Worm (Caenorhabditis elegans) whole organism, L4 larva: ENCODE results near the gene ins-2.
A peak's percentile ranks its signal among the peaks of the same experiment; 100 is the strongest.

Source experiments
- F10B5.3 ChIP-seq: sonication (generic microtip); optimal IDR thresholded peaks from 2 replicates; lab custom pipeline; 2016; ENCODE audit warnings: mild to moderate bottlenecking, missing genetic modification characterization, missing compliant biosample characterization
- F37D6.2 ChIP-seq: sonication (generic microtip); optimal IDR thresholded peaks from 2 replicates; lab custom pipeline; 2016; ENCODE audit warnings: mild to moderate bottlenecking, missing genetic modification characterization, missing compliant biosample characterization
- F44E2.7 ChIP-seq: fragments of 200-800 bp; sonication (Bioruptor generic); IDR thresholded peaks from 2 replicates; pipeline ENCODE4 v2.1.2; 2022; ENCODE audit warnings: missing genetic modification characterization, missing compliant biosample characterization
- F49E8.2 ChIP-seq: sonication (generic microtip); optimal IDR thresholded peaks from 2 replicates; lab custom pipeline; 2016; ENCODE audit warnings: missing compliant biosample characterization, mild to moderate bottlenecking, missing genetic modification characterization, borderline replicate concordance
- T26A8.4 ChIP-seq: fragments of 200-800 bp; sonication (Bioruptor generic); IDR thresholded peaks from 2 replicates; pipeline ENCODE4 v1.3.6; 2022; ENCODE audit warnings: missing genetic modification characterization, missing compliant biosample characterization
- Y5F2A.4 ChIP-seq: fragments of 200-800 bp; sonication (Bioruptor generic); optimal IDR thresholded peaks from 2 replicates; lab custom pipeline; 2018; ENCODE audit warnings: mild to moderate bottlenecking, missing genetic modification characterization, missing compliant biosample characterization
- aha-1 ChIP-seq: fragments of 150-350 bp; peaks from one replicate; lab custom pipeline; 2014; ENCODE audit warnings: missing biosample characterization, missing genetic modification characterization
- ama-1 ChIP-seq: fragments of 150-350 bp; optimal IDR thresholded peaks from 2 replicates; lab custom pipeline; 2014; ENCODE audit warnings: inconsistent platforms, mixed read lengths
- arid-1 ChIP-seq: fragments of 200-800 bp; sonication (Bioruptor generic); conservative IDR thresholded peaks from 2 replicates; pipeline ENCODE4 v1.3.6; 2022; ENCODE audit warnings: missing genetic modification reagents, missing genetic modification characterization, missing compliant biosample characterization
- attf-4 ChIP-seq: sonication (generic microtip); optimal IDR thresholded peaks from 3 replicates; lab custom pipeline; 2017; ENCODE audit warnings: missing biosample characterization, missing genetic modification characterization
- ceh-20 ChIP-seq: fragments of 200-800 bp; sonication (Bioruptor generic); IDR thresholded peaks from 2 replicates; pipeline ENCODE4 v1.3.6; 2022; ENCODE audit warnings: missing genetic modification reagents, missing genetic modification characterization, missing compliant biosample characterization
- ceh-28 ChIP-seq: fragments of 150-350 bp; optimal IDR thresholded peaks from 2 replicates; lab custom pipeline; 2014; ENCODE audit warnings: missing biosample characterization, missing genetic modification reagents, missing genetic modification characterization
- ceh-44 ChIP-seq: fragments of 200-800 bp; sonication (Bioruptor generic); IDR thresholded peaks from 2 replicates; pipeline ENCODE4 v1.3.6; 2022; ENCODE audit warnings: missing genetic modification reagents, missing genetic modification characterization, missing compliant biosample characterization
- ceh-62 ChIP-seq: sonication (generic microtip); optimal IDR thresholded peaks from 2 replicates; lab custom pipeline; 2017; ENCODE audit warnings: missing biosample characterization, missing genetic modification characterization
- ctbp-1 ChIP-seq: fragments of 200-800 bp; sonication (Bioruptor generic); IDR thresholded peaks from 2 replicates; pipeline ENCODE4 v1.3.6; 2022; ENCODE audit warnings: missing genetic modification reagents, missing genetic modification characterization, missing compliant biosample characterization
- daf-12 ChIP-seq: fragments of 150-350 bp; optimal IDR thresholded peaks from 2 replicates; lab custom pipeline; 2014; ENCODE audit warnings: missing biosample characterization, missing genetic modification reagents, missing genetic modification characterization
- daf-16 ChIP-seq, 3 experiments: sonication (generic microtip); optimal IDR thresholded peaks; 2 replicates each; lab custom pipeline; 2016 to 2017; ENCODE audit warnings: missing genetic modification characterization in 3 of 3, missing genetic modification reagents in 3 of 3, mild to moderate bottlenecking in 2 of 3, missing compliant biosample characterization in 2 of 3, missing biosample characterization in 1 of 3, moderate library complexity in 1 of 3
- dmd-8 ChIP-seq: fragments of 200-800 bp; sonication (Bioruptor generic); IDR thresholded peaks from 2 replicates; pipeline ENCODE4 v1.3.6; 2022; ENCODE audit warnings: missing genetic modification characterization, missing compliant biosample characterization
- dmd-9 ChIP-seq: fragments of 200-800 bp; sonication (Bioruptor generic); IDR thresholded peaks from 2 replicates; pipeline ENCODE4 v1.3.6; 2022; ENCODE audit warnings: missing genetic modification reagents, missing genetic modification characterization, missing compliant biosample characterization
- dpl-1 ChIP-seq: fragments of 150-350 bp; optimal IDR thresholded peaks from 2 replicates; lab custom pipeline; 2014; ENCODE audit warnings: missing biosample characterization, missing genetic modification reagents, missing genetic modification characterization
- fkh-10 ChIP-seq: fragments of 150-350 bp; optimal IDR thresholded peaks from 2 replicates; lab custom pipeline; 2014; ENCODE audit warnings: missing biosample characterization, missing genetic modification reagents, missing genetic modification characterization
- hlh-30 ChIP-seq: sonication (generic microtip); optimal IDR thresholded peaks from 2 replicates; lab custom pipeline; 2017; ENCODE audit warnings: antibody characterized with exemption, mild to moderate bottlenecking, missing genetic modification characterization, missing compliant biosample characterization; ENCODE audit not compliant: insufficient read depth
- hmg-1.1 ChIP-seq: fragments of 200-800 bp; sonication (Bioruptor generic); IDR thresholded peaks from 2 replicates; pipeline ENCODE4 v1.3.6; 2022; ENCODE audit warnings: missing genetic modification reagents, missing genetic modification characterization, missing compliant biosample characterization
- jun-1 ChIP-seq: fragments of 150-350 bp; optimal IDR thresholded peaks from 2 replicates; lab custom pipeline; 2014; ENCODE audit warnings: missing biosample characterization, missing genetic modification reagents, missing genetic modification characterization
- lin-38 ChIP-seq: fragments of 200-800 bp; sonication (Bioruptor generic); IDR thresholded peaks from 2 replicates; pipeline ENCODE4 v1.3.6; 2022; ENCODE audit warnings: missing genetic modification reagents, missing genetic modification characterization, missing compliant biosample characterization
- lir-3 ChIP-seq: sonication (generic microtip); optimal IDR thresholded peaks from 2 replicates; lab custom pipeline; 2016; ENCODE audit warnings: mild to moderate bottlenecking, missing genetic modification characterization, missing compliant biosample characterization
- madf-9 ChIP-seq: fragments of 200-800 bp; sonication (Bioruptor generic); conservative IDR thresholded peaks from 2 replicates; pipeline ENCODE4 v1.3.6; 2022; ENCODE audit warnings: missing genetic modification reagents, missing genetic modification characterization, missing compliant biosample characterization
- mdl-1 ChIP-seq, 2 experiments: fragments of 150-350 bp in 1 of 2; sonication (generic microtip) in 1 of 2; optimal IDR thresholded peaks; 2 replicates each; lab custom pipeline; 2014 to 2017; ENCODE audit warnings: missing biosample characterization in 2 of 2, missing genetic modification characterization in 2 of 2
- mep-1 ChIP-seq: fragments of 150-350 bp; sonication (generic microtip); optimal IDR thresholded peaks from 3 replicates; lab custom pipeline; 2014; ENCODE audit warnings: missing biosample characterization, missing genetic modification characterization
- mes-2 ChIP-seq: sonication (generic microtip); optimal IDR thresholded peaks from 2 replicates; lab custom pipeline; 2016; ENCODE audit warnings: missing genotype, mild to moderate bottlenecking, missing genetic modification characterization, missing compliant biosample characterization; ENCODE audit not compliant: poor library complexity, severe bottlenecking
- mxl-3 ChIP-seq: fragments of 200-800 bp; sonication (Bioruptor generic); optimal IDR thresholded peaks from 2 replicates; lab custom pipeline; 2018; ENCODE audit warnings: mild to moderate bottlenecking, missing genetic modification characterization, missing compliant biosample characterization
- nhr-102 ChIP-seq: sonication (generic microtip); optimal IDR thresholded peaks from 2 replicates; lab custom pipeline; 2016; ENCODE audit warnings: mild to moderate bottlenecking, missing genetic modification characterization, moderate library complexity, missing compliant biosample characterization
- nhr-28 ChIP-seq: fragments of 150-350 bp; optimal IDR thresholded peaks from 2 replicates; lab custom pipeline; 2014; ENCODE audit warnings: missing biosample characterization, missing genetic modification characterization
- nhr-48 ChIP-seq: sonication (generic microtip); optimal IDR thresholded peaks from 2 replicates; lab custom pipeline; 2016; ENCODE audit warnings: mild to moderate bottlenecking, missing genetic modification characterization, missing compliant biosample characterization
- pha-4 ChIP-seq, 2 experiments: fragments of 150-350 bp in 1 of 2; fragments of 200-800 bp in 1 of 2; sonication (Bioruptor generic) in 1 of 2; IDR thresholded peaks in 1 of 2; optimal IDR thresholded peaks in 1 of 2; 2 replicates each; pipeline versions ENCODE4 v1.3.6 to Lab custom; 2014 to 2022; ENCODE audit warnings: missing genetic modification characterization in 2 of 2, missing genetic modification reagents in 2 of 2, missing biosample characterization in 1 of 2, missing compliant biosample characterization in 1 of 2
- php-3 ChIP-seq: fragments of 200-800 bp; sonication (Bioruptor generic); IDR thresholded peaks from 2 replicates; pipeline ENCODE4 v1.3.6; 2022; ENCODE audit warnings: missing genetic modification reagents, missing genetic modification characterization, missing compliant biosample characterization
- pqm-1 ChIP-seq: sonication (generic microtip); optimal IDR thresholded peaks from 2 replicates; lab custom pipeline; 2017; ENCODE audit warnings: missing biosample characterization, missing genetic modification characterization
- skn-1 ChIP-seq: fragments of 150-350 bp; optimal IDR thresholded peaks from 2 replicates; lab custom pipeline; 2014; ENCODE audit warnings: missing biosample characterization, missing genetic modification characterization
- snpc-1.2 ChIP-seq: fragments of 200-800 bp; sonication (Bioruptor generic); IDR thresholded peaks from 2 replicates; pipeline ENCODE4 v1.3.6; 2022; ENCODE audit warnings: missing genetic modification reagents, missing genetic modification characterization, missing compliant biosample characterization
- spr-3 ChIP-seq: fragments of 200-800 bp; sonication (Bioruptor generic); optimal IDR thresholded peaks from 2 replicates; lab custom pipeline; 2018; ENCODE audit warnings: mild to moderate bottlenecking, missing genetic modification characterization, missing compliant biosample characterization
- unc-62 ChIP-seq, 3 experiments: fragments of 150-350 bp in 1 of 3; sonication (generic microtip); optimal IDR thresholded peaks in 2 of 3; peaks in 1 of 3; 1 replicate in 1 of 3; 2 replicates in 2 of 3; lab custom pipeline; 2014 to 2017; ENCODE audit warnings: missing biosample characterization in 3 of 3, missing genetic modification characterization in 3 of 3, missing genetic modification reagents in 3 of 3, missing genotype in 1 of 3
- zfp-3 ChIP-seq: fragments of 200-800 bp; sonication (Bioruptor generic); conservative IDR thresholded peaks from 2 replicates; pipeline ENCODE4 v1.3.6; 2022; ENCODE audit warnings: missing genetic modification reagents, missing genetic modification characterization, missing compliant biosample characterization
- ztf-11 ChIP-seq: fragments of 150-350 bp; optimal IDR thresholded peaks from 2 replicates; lab custom pipeline; 2014; ENCODE audit warnings: missing biosample characterization, missing genetic modification characterization

ins-2 gene

ce11 chrII:5950657-5951056 is 37.7 kb upstream of the ins-2 start:
- TF ChIP-seq hlh-30 (tag; lab: Kevin White, UChicago) (peak; percentile 6), attf-4 (no peak), ctbp-1 (GFP tag; lab: Robert Waterston, UW) (peak; percentile 55; the same call in 1 of the 2 replicates), fkh-10 (GFP tag; lab: Kevin White, UChicago) (no peak), aha-1 (peak; percentile 87), lir-3 (tag; lab: Kevin White, UChicago) (no peak), hmg-1.1 (GFP tag; lab: Robert Waterston, UW) (0 out of 2 replicates have a peak, but pooled peaks have one; percentile 6), nhr-28 (tag; lab: Kevin White, UChicago) (no peak)

- no peak for TF ChIP-seq F44E2.7
- peak; percentile 92 for TF ChIP-seq aha-1
- TF ChIP-seq skn-1, result no peak
- no peak for TF ChIP-seq lin-38 (GFP tag; lab: Robert Waterston, UW)
- TF ChIP-seq mxl-3 (GFP tag; lab: Kevin White, UChicago), result no peak
These were observed 36.6 kb upstream of the ins-2 start for ce11 chrII:5951745-5952144.

ce11 chrII:5952214-5952613 is 36.1 kb upstream of the ins-2 start:
- TF ChIP-seq pqm-1, result no peak
- TF ChIP-seq ctbp-1 (GFP tag; lab: Robert Waterston, UW), result no peak
- no peak for TF ChIP-seq T26A8.4 (GFP tag; lab: Robert Waterston, UW)
- TF ChIP-seq hlh-30 (tag; lab: Kevin White, UChicago), result peak; percentile 55
- no peak for TF ChIP-seq spr-3
- TF ChIP-seq mxl-3 (GFP tag; lab: Kevin White, UChicago), result no peak
- no peak for TF ChIP-seq Y5F2A.4
- no peak for TF ChIP-seq arid-1 (GFP tag; lab: Robert Waterston, UW)
- TF ChIP-seq jun-1, result no peak
- no peak for TF ChIP-seq pha-4 (GFP tag; IDR thresholded peaks at IDR 0.05; lab: Robert Waterston, UW)
- no peak for TF ChIP-seq pha-4 (tag; optimal IDR thresholded peaks at IDR 0.05; lab: Kevin White, UChicago)
- no peak for TF ChIP-seq zfp-3 (GFP tag; lab: Robert Waterston, UW)
- no peak for TF ChIP-seq ama-1
- no peak for TF ChIP-seq ztf-11 (tag; lab: Kevin White, UChicago)
- peak; percentile 31 for TF ChIP-seq aha-1
- TF ChIP-seq ceh-44 (GFP tag; lab: Robert Waterston, UW), result no peak
- no peak for TF ChIP-seq F10B5.3 (tag; lab: Kevin White, UChicago)
- no peak for TF ChIP-seq nhr-102 (tag; lab: Kevin White, UChicago)
- no peak for TF ChIP-seq daf-16 (GFP tag; optimal IDR thresholded peaks at IDR 0.05; lab: Kevin White, UChicago)
- TF ChIP-seq daf-16 (tag; optimal IDR thresholded peaks at IDR 0.05; lab: Kevin White, UChicago), result no peak
- no peak for TF ChIP-seq dmd-8 (GFP tag; lab: Robert Waterston, UW)
- no peak for TF ChIP-seq php-3
- no peak for TF ChIP-seq F37D6.2 (tag; lab: Kevin White, UChicago)
- TF ChIP-seq dmd-9 (GFP tag; lab: Robert Waterston, UW), result no peak
- no peak for TF ChIP-seq nhr-48 (tag; lab: Kevin White, UChicago)
- peak in 1 of 2 experiments; percentile 88 for TF ChIP-seq unc-62 (GFP tag; optimal IDR thresholded peaks at IDR 0.05 in 1 of 2; lab: Kevin White, UChicago)
- no peak for TF ChIP-seq unc-62 (tag; optimal IDR thresholded peaks at IDR 0.05; lab: Kevin White, UChicago)
- no peak for TF ChIP-seq lin-38 (GFP tag; lab: Robert Waterston, UW)
- peak; percentile 33 for TF ChIP-seq mep-1
- TF ChIP-seq dpl-1 (GFP tag; lab: Kevin White, UChicago), result no peak
- no peak for TF ChIP-seq madf-9

- TF ChIP-seq ceh-28, result no peak
- no peak for TF ChIP-seq ceh-20
- no peak for TF ChIP-seq nhr-28 (tag; lab: Kevin White, UChicago)
- TF ChIP-seq F49E8.2 (tag; lab: Kevin White, UChicago), result no peak
- no peak for TF ChIP-seq mes-2
- no peak for TF ChIP-seq daf-12 (tag; lab: Kevin White, UChicago)
- peak in 1 of 2 experiments; percentile 99 for TF ChIP-seq unc-62 (GFP tag; optimal IDR thresholded peaks at IDR 0.05 in 1 of 2; lab: Kevin White, UChicago)
- TF ChIP-seq unc-62 (tag; optimal IDR thresholded peaks at IDR 0.05; lab: Kevin White, UChicago), result no peak
- TF ChIP-seq ceh-62 (tag; lab: Kevin White, UChicago), result no peak
- TF ChIP-seq F44E2.7, result no peak
- TF ChIP-seq spr-3, result no peak
- TF ChIP-seq mdl-1 (tag; optimal IDR thresholded peaks at IDR 0.05; lab: Kevin White, UChicago), result peak in 1 of 2 experiments; percentile 8
- no peak for TF ChIP-seq snpc-1.2 (GFP tag; lab: Robert Waterston, UW)
- 0 out of 2 replicates have a peak, but pooled peaks have one; percentile 16 for TF ChIP-seq hmg-1.1 (GFP tag; lab: Robert Waterston, UW)
- no peak for TF ChIP-seq attf-4
- TF ChIP-seq lir-3 (tag; lab: Kevin White, UChicago), result no peak
- TF ChIP-seq, all 104 proteins: peak for 3
These were observed 32.6 kb upstream of the ins-2 start for ce11 chrII:5955638-5956167.
